Fruit fly (Drosophila melanogaster): Measurements from ENCODE around the gene CG33500.

CG33500 gene

DNA sequence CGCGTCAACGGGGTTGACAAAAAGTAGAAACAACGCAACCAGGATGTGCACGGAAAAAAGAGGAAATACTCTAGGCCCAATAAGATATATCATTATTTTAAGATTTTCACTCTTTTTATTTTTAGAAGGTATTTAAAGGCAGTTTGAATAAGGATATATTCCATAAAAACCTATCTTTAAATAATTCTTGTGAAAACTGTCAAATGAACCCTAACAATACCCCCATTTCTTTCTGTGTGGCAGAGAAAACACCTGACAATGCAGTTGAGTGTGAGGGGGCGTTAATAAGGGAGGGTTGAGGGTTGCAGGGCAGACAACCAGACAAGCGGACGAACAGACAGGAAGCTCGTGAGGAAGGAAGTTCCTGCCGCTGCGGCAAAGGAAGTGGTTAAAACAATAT, 43.5 kb downstream of the CG33500 start (continued):
- peak; percentile 75 for TF ChIP-seq dmrt11E (tag; optimal IDR thresholded peaks at IDR 0.05)
- no peak for TF ChIP-seq luna (GFP tag; optimal IDR thresholded peaks at IDR 0.05)
- TF ChIP-seq CG3407 (GFP tag; optimal IDR thresholded peaks at IDR 0.05): peak; percentile 3
- no peak for TF ChIP-seq BEAF-32 (GFP tag; optimal IDR thresholded peaks at IDR 0.05)
- peak; percentile 59 for TF ChIP-seq CG14710 (tag; optimal IDR thresholded peaks at IDR 0.05)
- no peak for TF ChIP-seq Lim3 (GFP tag; IDR thresholded peaks at IDR 0.05)
- no peak for TF ChIP-seq bowl (GFP tag; IDR thresholded peaks at IDR 0.05)
- TF ChIP-seq CG15601 (tag; optimal IDR thresholded peaks at IDR 0.05): peak; percentile 40
- TF ChIP-seq Eip74EF (GFP tag; optimal IDR thresholded peaks at IDR 0.05): no peak
- TF ChIP-seq CG9817 (tag; optimal IDR thresholded peaks at IDR 0.05): no peak
- TF ChIP-seq unc-4 (GFP tag; IDR thresholded peaks at IDR 0.05; ENCODE audit: partially characterized antibody): no peak
- TF ChIP-seq CG10366 (GFP tag; IDR thresholded peaks at IDR 0.05): no peak
- TF ChIP-seq bab2 (GFP tag; optimal IDR thresholded peaks at IDR 0.05): no peak
- TF ChIP-seq CG7963 (GFP tag; IDR thresholded peaks at IDR 0.05; ENCODE audit: partially characterized antibody): no peak
- TF ChIP-seq B-H2 (GFP tag; optimal IDR thresholded peaks at IDR 0.05): no peak
- TF ChIP-seq pros (GFP tag; optimal IDR thresholded peaks at IDR 0.05): peak; percentile 73
- no peak for TF ChIP-seq slp2 (GFP tag; optimal IDR thresholded peaks at IDR 0.05)
- TF ChIP-seq CG31365 (tag; optimal IDR thresholded peaks at IDR 0.05): no peak
- no peak for TF ChIP-seq Antp (GFP tag; optimal IDR thresholded peaks at IDR 0.05)
- no peak for TF ChIP-seq MBD-R2 (GFP tag; IDR thresholded peaks at IDR 0.05)
- TF ChIP-seq CG14050 (GFP tag; IDR thresholded peaks at IDR 0.05): no peak
- no peak for TF ChIP-seq CG7987 (GFP tag; optimal IDR thresholded peaks at IDR 0.05)
- TF ChIP-seq nerfin-2 (GFP tag; IDR thresholded peaks at IDR 0.05; ENCODE audit: partially characterized antibody): no peak
- peak; percentile 16 for TF ChIP-seq Abd-B (GFP tag; optimal IDR thresholded peaks at IDR 0.05)
- TF ChIP-seq odd (GFP tag; optimal IDR thresholded peaks at IDR 0.05): no peak
- no peak for TF ChIP-seq trh (GFP tag; optimal IDR thresholded peaks at IDR 0.05)
- TF ChIP-seq CG11504 (tag; optimal IDR thresholded peaks at IDR 0.05): peak; percentile 48
- no peak for TF ChIP-seq CG3838 (GFP tag; optimal IDR thresholded peaks at IDR 0.05)
- no peak for TF ChIP-seq CG12769 (tag; optimal IDR thresholded peaks at IDR 0.05)
- no peak for TF ChIP-seq dm (GFP tag; optimal IDR thresholded peaks at IDR 0.05)
- TF ChIP-seq shn (GFP tag; optimal IDR thresholded peaks at IDR 0.05): no peak
- no peak for TF ChIP-seq pita (GFP tag; optimal IDR thresholded peaks at IDR 0.05)
- no peak for TF ChIP-seq emc (GFP tag; optimal IDR thresholded peaks at IDR 0.05)
- TF ChIP-seq lilli (GFP tag; optimal IDR thresholded peaks at IDR 0.05): no peak
- TF ChIP-seq ind (GFP tag; optimal IDR thresholded peaks at IDR 0.05): no peak
- no peak for TF ChIP-seq cwo (GFP tag; optimal IDR thresholded peaks at IDR 0.05)
- TF ChIP-seq onecut (GFP tag; IDR thresholded peaks at IDR 0.05): no peak
- TF ChIP-seq Scr (GFP tag; IDR thresholded peaks at IDR 0.05; ENCODE audit: partially characterized antibody): no peak
- no peak for TF ChIP-seq ro (GFP tag; IDR thresholded peaks at IDR 0.05)
- no peak for TF ChIP-seq CG4282 (GFP tag; optimal IDR thresholded peaks at IDR 0.05)
- TF ChIP-seq Ets97D (GFP tag; optimal IDR thresholded peaks at IDR 0.05): no peak
- peak; percentile 63 for TF ChIP-seq CG6689 (GFP tag; IDR thresholded peaks at IDR 0.05)
- no peak for TF ChIP-seq Hmx (GFP tag; optimal IDR thresholded peaks at IDR 0.05)
- no peak for TF ChIP-seq CG6791 (GFP tag; IDR thresholded peaks at IDR 0.05; ENCODE audit: partially characterized antibody)
- no peak for TF ChIP-seq toy (GFP tag; IDR thresholded peaks at IDR 0.05)
- no peak for TF ChIP-seq Camta (GFP tag; optimal IDR thresholded peaks at IDR 0.05)
- no peak for TF ChIP-seq Asciz (GFP tag; optimal IDR thresholded peaks at IDR 0.05)
- no peak for TF ChIP-seq repo (GFP tag; optimal IDR thresholded peaks at IDR 0.05)
- no peak for TF ChIP-seq Hr78 (GFP tag; optimal IDR thresholded peaks at IDR 0.05)
- no peak for TF ChIP-seq Opbp (GFP tag; IDR thresholded peaks at IDR 0.05; ENCODE audit: partially characterized antibody)
- no peak for TF ChIP-seq CrebB (tag; optimal IDR thresholded peaks at IDR 0.05)

All from whole organism, embryonic.